Worm (Caenorhabditis elegans) whole organism, mixed stage, embryonic: ENCODE results near the gene Y11D7A.10.
A peak's percentile ranks its signal among the peaks of the same experiment; 100 is the strongest.

ENCODE experiments used
- M03D4.4 ChIP-seq: sonication (generic microtip); optimal IDR thresholded peaks from 2 replicates; lab custom pipeline; 2017; ENCODE audit warnings: mild to moderate bottlenecking, missing genetic modification characterization, missing compliant biosample characterization
- bed-3 ChIP-seq: fragments of 200-800 bp; sonication (Bioruptor generic); optimal IDR thresholded peaks from 3 replicates; lab custom pipeline; 2018; ENCODE audit warnings: mild to moderate bottlenecking, missing genetic modification characterization, moderate library complexity, missing compliant biosample characterization
- blmp-1 ChIP-seq: fragments of 150-350 bp; optimal IDR thresholded peaks from 2 replicates; lab custom pipeline; 2014; ENCODE audit warnings: missing biosample characterization, missing genetic modification characterization
- ceh-39 ChIP-seq: fragments of 150-350 bp; optimal IDR thresholded peaks from 2 replicates; lab custom pipeline; 2014; ENCODE audit warnings: missing biosample characterization, missing genetic modification characterization
- ceh-43 ChIP-seq: fragments of 200-800 bp; sonication (Bioruptor generic); optimal IDR thresholded peaks from 2 replicates; lab custom pipeline; 2018; ENCODE audit warnings: mild to moderate bottlenecking, missing genetic modification characterization, moderate library complexity, missing compliant biosample characterization
- ceh-83 ChIP-seq: fragments of 200-800 bp; sonication (Bioruptor generic); optimal IDR thresholded peaks from 2 replicates; lab custom pipeline; 2018; ENCODE audit warnings: mild to moderate bottlenecking, missing genetic modification characterization, missing compliant biosample characterization
- ces-1 ChIP-seq: fragments of 150-350 bp; optimal IDR thresholded peaks from 2 replicates; lab custom pipeline; 2014; ENCODE audit warnings: missing biosample characterization, missing genetic modification reagents, missing genetic modification characterization
- cnd-1 ChIP-seq: fragments of 200-800 bp; sonication (Bioruptor generic); optimal IDR thresholded peaks from 2 replicates; lab custom pipeline; 2018; ENCODE audit warnings: mild to moderate bottlenecking, missing genetic modification characterization, missing compliant biosample characterization
- drap-1 ChIP-seq: fragments of 200-800 bp; sonication (Bioruptor generic); optimal IDR thresholded peaks from 3 replicates; lab custom pipeline; 2018; ENCODE audit warnings: mild to moderate bottlenecking, missing genetic modification characterization, missing compliant biosample characterization
- elt-1 ChIP-seq: sonication (generic microtip); optimal IDR thresholded peaks from 2 replicates; lab custom pipeline; 2017; ENCODE audit warnings: missing genetic modification characterization, mild to moderate bottlenecking, missing compliant biosample characterization, antibody characterized with exemption, moderate library complexity, borderline replicate concordance; ENCODE audit not compliant: insufficient read depth
- elt-3 ChIP-seq: fragments of 150-350 bp; optimal IDR thresholded peaks from 2 replicates; lab custom pipeline; 2014; ENCODE audit warnings: missing biosample characterization, missing genetic modification characterization
- flh-1 ChIP-seq: fragments of 200-800 bp; sonication (Bioruptor generic); optimal IDR thresholded peaks from 2 replicates; lab custom pipeline; 2018; ENCODE audit warnings: mild to moderate bottlenecking, missing genetic modification characterization, moderate library complexity, missing compliant biosample characterization
- ham-2 ChIP-seq: fragments of 200-800 bp; sonication (Bioruptor generic); optimal IDR thresholded peaks from 2 replicates; lab custom pipeline; 2018; ENCODE audit warnings: mild to moderate bottlenecking, missing genetic modification characterization, missing compliant biosample characterization
- hlh-1 ChIP-seq: fragments of 150-350 bp; optimal IDR thresholded peaks from 2 replicates; lab custom pipeline; 2014; ENCODE audit warnings: missing biosample characterization, missing genetic modification reagents, missing genetic modification characterization
- lin-13 ChIP-seq: fragments of 150-350 bp; optimal IDR thresholded peaks from 2 replicates; lab custom pipeline; 2014; ENCODE audit warnings: missing biosample characterization, missing genetic modification characterization
- lin-32 ChIP-seq: fragments of 200-800 bp; sonication (Bioruptor generic); optimal IDR thresholded peaks from 2 replicates; lab custom pipeline; 2018; ENCODE audit warnings: mild to moderate bottlenecking, missing genetic modification characterization, missing compliant biosample characterization
- lsy-2 ChIP-seq: fragments of 150-350 bp; optimal IDR thresholded peaks from 2 replicates; lab custom pipeline; 2014; ENCODE audit warnings: missing biosample characterization, missing genetic modification characterization
- mab-5 ChIP-seq: fragments of 150-350 bp; optimal IDR thresholded peaks from 2 replicates; lab custom pipeline; 2014; ENCODE audit warnings: missing biosample characterization, missing genetic modification characterization
- mep-1 ChIP-seq: fragments of 150-350 bp; optimal IDR thresholded peaks from 2 replicates; lab custom pipeline; 2017; ENCODE audit warnings: missing biosample characterization, missing genetic modification reagents, missing genetic modification characterization, inconsistent platforms
- mls-2 ChIP-seq: sonication (generic microtip); optimal IDR thresholded peaks from 2 replicates; lab custom pipeline; 2016; ENCODE audit warnings: mild to moderate bottlenecking, missing genetic modification characterization, moderate library complexity, missing compliant biosample characterization
- nhr-12 ChIP-seq: fragments of 150-350 bp; optimal IDR thresholded peaks from 2 replicates; lab custom pipeline; 2014; ENCODE audit warnings: missing biosample characterization, missing genetic modification characterization
- nhr-2 ChIP-seq: fragments of 150-350 bp; optimal IDR thresholded peaks from 2 replicates; lab custom pipeline; 2014; ENCODE audit warnings: missing biosample characterization, missing genetic modification characterization
- nhr-237 ChIP-seq: fragments of 150-350 bp; optimal IDR thresholded peaks from 2 replicates; lab custom pipeline; 2014; ENCODE audit warnings: missing biosample characterization, missing genetic modification characterization
- nhr-28 ChIP-seq: fragments of 150-350 bp; optimal IDR thresholded peaks from 2 replicates; lab custom pipeline; 2014; ENCODE audit warnings: missing biosample characterization, missing genetic modification characterization
- nhr-76 ChIP-seq: sonication (generic microtip); optimal IDR thresholded peaks from 2 replicates; lab custom pipeline; 2017; ENCODE audit warnings: missing biosample characterization, missing genetic modification characterization
- pha-4 ChIP-seq: fragments of 150-350 bp; optimal IDR thresholded peaks from 2 replicates; lab custom pipeline; 2018; ENCODE audit warnings: missing biosample characterization, missing genetic modification reagents, missing genetic modification characterization
- sem-2 ChIP-seq: fragments of 200-800 bp; sonication (Bioruptor generic); optimal IDR thresholded peaks from 2 replicates; lab custom pipeline; 2018; ENCODE audit warnings: mild to moderate bottlenecking, missing genetic modification characterization, missing compliant biosample characterization
- snpc-4 ChIP-seq: fragments of 150-350 bp; optimal IDR thresholded peaks from 2 replicates; lab custom pipeline; 2014; ENCODE audit warnings: missing biosample characterization, missing genetic modification characterization
- sptf-1 ChIP-seq: sonication (generic microtip); optimal IDR thresholded peaks from 2 replicates; lab custom pipeline; 2017; ENCODE audit warnings: mild to moderate bottlenecking, missing genetic modification characterization, moderate library complexity, missing compliant biosample characterization
- tbx-8 ChIP-seq: fragments of 200-800 bp; sonication (Bioruptor generic); optimal IDR thresholded peaks from 2 replicates; lab custom pipeline; 2018; ENCODE audit warnings: mild to moderate bottlenecking, missing genetic modification characterization, moderate library complexity, missing compliant biosample characterization
- unc-120 ChIP-seq: sonication (generic microtip); optimal IDR thresholded peaks from 2 replicates; lab custom pipeline; 2017; ENCODE audit warnings: missing genetic modification characterization, missing compliant biosample characterization; ENCODE audit not compliant: poor library complexity, severe bottlenecking
- unc-39 ChIP-seq: fragments of 150-350 bp; optimal IDR thresholded peaks from 2 replicates; lab custom pipeline; 2014; ENCODE audit warnings: missing biosample characterization, missing genetic modification characterization
- unc-62 ChIP-seq: fragments of 150-350 bp; optimal IDR thresholded peaks from 2 replicates; lab custom pipeline; 2014; ENCODE audit warnings: missing biosample characterization, missing genetic modification reagents, missing genetic modification characterization
- zip-8 ChIP-seq: fragments of 150-350 bp; optimal IDR thresholded peaks from 2 replicates; lab custom pipeline; 2014; ENCODE audit warnings: missing biosample characterization, missing genetic modification characterization
- ztf-11 ChIP-seq: fragments of 150-350 bp; optimal IDR thresholded peaks from 2 replicates; lab custom pipeline; 2014; ENCODE audit warnings: missing biosample characterization, missing genetic modification characterization

Y11D7A.10 gene

DNA sequence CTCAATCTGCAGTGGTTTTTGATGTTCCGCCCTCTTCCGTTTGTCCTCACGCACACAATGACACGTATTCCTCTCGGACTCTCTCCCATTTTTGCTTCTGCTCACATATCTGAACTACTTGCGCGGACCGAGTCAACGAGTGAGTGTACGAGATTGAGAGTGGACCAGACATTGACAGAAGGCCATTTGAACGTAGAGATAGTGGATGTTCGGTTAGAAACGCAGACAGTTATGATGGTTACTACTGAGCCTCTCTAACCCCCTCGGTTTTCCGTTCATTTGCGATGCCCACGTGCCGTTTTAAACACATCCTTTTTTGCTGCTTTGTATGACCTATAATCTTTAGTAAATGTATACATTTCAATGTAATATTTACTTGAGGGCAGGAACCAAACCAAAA, 43.1 kb downstream of the Y11D7A.10 start:
- no peak for TF ChIP-seq flh-1 (GFP tag; lab: Kevin White, UChicago)
- no peak for TF ChIP-seq elt-1
- peak; percentile 9 for TF ChIP-seq sptf-1
- TF ChIP-seq pha-4 = no peak
- TF ChIP-seq ceh-39 = no peak
- TF ChIP-seq ceh-83 (GFP tag; lab: Kevin White, UChicago) = no peak
- peak; percentile 27 for TF ChIP-seq unc-120 (tag; lab: Kevin White, UChicago)
- no peak for TF ChIP-seq mls-2
- no peak for TF ChIP-seq ztf-11 (tag; lab: Kevin White, UChicago)
- TF ChIP-seq nhr-28 = no peak
- no peak for TF ChIP-seq snpc-4
- no peak for TF ChIP-seq cnd-1 (tag; lab: Kevin White, UChicago)
- TF ChIP-seq bed-3 = no peak
- TF ChIP-seq nhr-76 = no peak
- no peak for TF ChIP-seq ceh-43 (GFP tag; lab: Kevin White, UChicago)
- TF ChIP-seq hlh-1 (tag; lab: Kevin White, UChicago) = peak; percentile 41
- no peak for TF ChIP-seq unc-62 (GFP tag; lab: Kevin White, UChicago)
- no peak for TF ChIP-seq mab-5 (tag; lab: Kevin White, UChicago)
- TF ChIP-seq lin-32 (GFP tag; lab: Kevin White, UChicago) = no peak
- no peak for TF ChIP-seq nhr-237 (tag; lab: Kevin White, UChicago)
- TF ChIP-seq nhr-2 (tag; lab: Kevin White, UChicago) = no peak
- no peak for TF ChIP-seq ham-2 (GFP tag; lab: Kevin White, UChicago)
- no peak for TF ChIP-seq tbx-8 (GFP tag; lab: Kevin White, UChicago)
- no peak for TF ChIP-seq elt-3 (tag; lab: Kevin White, UChicago)
- TF ChIP-seq mep-1 (tag; lab: Kevin White, UChicago) = peak; percentile 49
- TF ChIP-seq M03D4.4 (tag; lab: Kevin White, UChicago) = no peak
- no peak for TF ChIP-seq zip-8 (tag; lab: Kevin White, UChicago)
- TF ChIP-seq lin-13 = no peak
- no peak for TF ChIP-seq unc-39 (tag; lab: Kevin White, UChicago)
- TF ChIP-seq sem-2 = no peak
- no peak for TF ChIP-seq drap-1 (GFP tag; lab: Kevin White, UChicago)
- peak; percentile 52 for TF ChIP-seq ces-1
- no peak for TF ChIP-seq blmp-1
- TF ChIP-seq lsy-2 (tag; lab: Kevin White, UChicago) = no peak
- TF ChIP-seq nhr-12 (tag; lab: Kevin White, UChicago) = no peak

DNA sequence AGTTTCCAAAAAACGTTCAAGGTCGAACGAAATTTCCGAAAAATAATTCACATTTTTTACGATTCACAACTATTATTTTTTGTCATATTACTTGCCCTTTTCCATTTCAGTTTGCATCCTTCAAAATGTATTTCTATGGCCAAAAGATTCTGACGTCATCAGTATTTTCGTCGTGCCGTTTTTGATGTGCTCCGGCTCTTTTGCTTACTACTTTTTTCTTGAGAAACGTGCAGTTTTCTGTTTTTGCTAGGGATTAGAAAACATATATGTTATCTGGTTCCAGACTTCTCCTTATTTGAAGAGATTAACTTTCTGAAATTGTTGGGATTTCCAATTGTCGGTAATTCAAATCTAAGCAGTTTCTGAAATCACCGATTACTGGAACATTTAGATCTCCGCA, 43.7 kb downstream of the Y11D7A.10 start:
- TF ChIP-seq ceh-83 (GFP tag; lab: Kevin White, UChicago) (no peak), cnd-1 (tag; lab: Kevin White, UChicago) (no peak), mls-2 (no peak), blmp-1 (no peak), ztf-11 (tag; lab: Kevin White, UChicago) (no peak), nhr-2 (tag; lab: Kevin White, UChicago) (no peak), unc-120 (tag; lab: Kevin White, UChicago) (no peak), zip-8 (tag; lab: Kevin White, UChicago) (no peak), nhr-28 (no peak), ceh-39 (no peak)

DNA sequence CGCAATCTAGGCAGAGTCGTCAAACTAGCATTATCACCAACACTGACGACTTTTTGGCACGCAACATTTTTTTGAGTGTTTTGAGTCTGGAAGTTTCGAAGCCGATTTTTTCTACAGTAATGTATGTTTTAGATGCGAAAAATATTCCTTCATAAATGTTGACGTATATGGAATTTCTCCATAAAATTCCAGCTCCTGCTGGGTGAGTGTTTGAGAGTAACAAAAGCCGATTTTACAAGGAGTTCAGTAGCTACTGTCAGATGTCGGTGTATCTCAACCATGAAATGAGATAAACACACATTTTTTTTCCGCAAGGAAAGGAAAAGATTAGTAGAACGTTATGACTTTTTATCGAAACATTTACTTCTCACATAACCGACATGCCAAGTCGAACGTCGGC, 44.7 kb downstream of the Y11D7A.10 start:
- no peak for TF ChIP-seq ceh-43 (GFP tag; lab: Kevin White, UChicago)
- TF ChIP-seq snpc-4 = no peak
- TF ChIP-seq cnd-1 (tag; lab: Kevin White, UChicago) = no peak
- no peak for TF ChIP-seq flh-1 (GFP tag; lab: Kevin White, UChicago)
- no peak for TF ChIP-seq ces-1
- TF ChIP-seq lsy-2 (tag; lab: Kevin White, UChicago) = no peak
- no peak for TF ChIP-seq M03D4.4 (tag; lab: Kevin White, UChicago)
- no peak for TF ChIP-seq unc-62 (GFP tag; lab: Kevin White, UChicago)
- no peak for TF ChIP-seq mls-2
- TF ChIP-seq bed-3 = no peak
- TF ChIP-seq unc-120 (tag; lab: Kevin White, UChicago) = no peak
- TF ChIP-seq mab-5 (tag; lab: Kevin White, UChicago) = no peak
- no peak for TF ChIP-seq drap-1 (GFP tag; lab: Kevin White, UChicago)
- no peak for TF ChIP-seq elt-1
- no peak for TF ChIP-seq elt-3 (tag; lab: Kevin White, UChicago)

- TF ChIP-seq lin-13 (no peak), hlh-1 (tag; lab: Kevin White, UChicago) (no peak), lin-32 (GFP tag; lab: Kevin White, UChicago) (no peak), tbx-8 (GFP tag; lab: Kevin White, UChicago) (no peak), ham-2 (GFP tag; lab: Kevin White, UChicago) (no peak), nhr-28 (no peak), unc-39 (tag; lab: Kevin White, UChicago) (no peak), nhr-237 (tag; lab: Kevin White, UChicago) (no peak)
These were observed 47.4 kb downstream of the Y11D7A.10 start, which contains the start of gene C46C2.6 for ce11 chrIV:9212121-9212520. Gene C46C2.6 (plus strand): TSS chrIV:9212421.
